Worm (Caenorhabditis elegans) whole organism, midembryonic: Measurements from ENCODE around the gene Y81B9A.4.

Experiments used
- T22C8.4 ChIP-seq: fragments of 200-800 bp; sonication (Bioruptor generic); IDR thresholded peaks from 2 replicates; pipeline ENCODE4 v1.3.6; 2022; ENCODE audit warnings: missing genetic modification characterization, missing compliant biosample characterization
- cog-1 ChIP-seq: sonication (generic microtip); optimal IDR thresholded peaks from 2 replicates; lab custom pipeline; 2016; ENCODE audit warnings: missing genetic modification characterization, missing compliant biosample characterization
- flt-1 ChIP-seq: fragments of 200-800 bp; sonication (Bioruptor generic); IDR thresholded peaks from 2 replicates; pipeline ENCODE4 v1.3.6; 2022; ENCODE audit warnings: missing genetic modification characterization, missing compliant biosample characterization
- klf-2 ChIP-seq: fragments of 200-800 bp; sonication (Bioruptor generic); conservative IDR thresholded peaks from 2 replicates; pipeline ENCODE4 v1.3.6; 2022; ENCODE audit warnings: missing genetic modification reagents, missing genetic modification characterization, missing compliant biosample characterization
- med-1 ChIP-seq: sonication (generic microtip); optimal IDR thresholded peaks from 2 replicates; lab custom pipeline; 2017; ENCODE audit warnings: missing genetic modification characterization, mild to moderate bottlenecking, missing compliant biosample characterization, antibody characterized with exemption, missing genetic modification reagents; ENCODE audit not compliant: insufficient read depth
- ref-1 ChIP-seq: fragments of 200-800 bp; sonication (Bioruptor generic); conservative IDR thresholded peaks from 2 replicates; pipeline ENCODE4 v1.3.6; 2022; ENCODE audit warnings: missing genetic modification reagents, missing genetic modification characterization, missing compliant biosample characterization
- tab-1 ChIP-seq: fragments of 200-800 bp; sonication (Bioruptor generic); IDR thresholded peaks from 2 replicates; pipeline ENCODE4 v1.3.6; 2022; ENCODE audit warnings: missing genetic modification characterization, missing compliant biosample characterization
- ztf-23 ChIP-seq: fragments of 200-800 bp; sonication (Bioruptor generic); IDR thresholded peaks from 2 replicates; pipeline ENCODE4 v1.3.6; 2022; ENCODE audit warnings: missing genetic modification reagents, missing genetic modification characterization, missing compliant biosample characterization
- ztf-29 ChIP-seq: fragments of 200-800 bp; sonication (Bioruptor generic); IDR thresholded peaks from 2 replicates; pipeline ENCODE4 v1.3.6; 2022; ENCODE audit warnings: missing genetic modification reagents, missing genetic modification characterization, missing compliant biosample characterization

Gene Y81B9A.4

DNA sequence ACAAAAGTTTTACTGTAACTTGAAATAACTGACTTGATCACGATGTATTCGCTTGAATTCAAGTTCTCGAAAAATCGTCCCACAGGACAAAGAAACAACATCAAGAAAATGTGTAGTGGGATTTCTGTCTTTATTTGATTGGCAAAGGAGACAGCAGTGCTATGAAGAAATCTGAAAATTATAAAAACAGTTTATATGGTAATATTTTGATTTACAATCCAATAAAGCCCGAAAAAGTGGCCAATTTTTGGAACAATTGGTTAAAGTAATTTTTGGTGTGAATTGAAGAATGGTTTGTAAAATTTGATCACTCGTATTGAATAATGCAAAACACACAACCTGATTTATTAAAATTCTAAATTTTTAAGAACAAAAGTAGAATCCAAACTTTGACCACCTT lies at the start of gene Y81B9A.4:
Gene Y81B9A.4 (minus strand): TSS at position 101 of the 400 bp plus-strand sequence.
- TF ChIP-seq klf-2 (GFP tag; lab: Robert Waterston, UW) (no peak), ref-1 (GFP tag; lab: Robert Waterston, UW) (no peak), flt-1 (no peak), T22C8.4 (GFP tag; lab: Robert Waterston, UW) (no peak), tab-1 (no peak), cog-1 (tag; lab: Kevin White, UChicago) (no peak), med-1 (no peak), ztf-29 (no peak), ztf-23 (GFP tag; lab: Robert Waterston, UW) (no peak)

DNA sequence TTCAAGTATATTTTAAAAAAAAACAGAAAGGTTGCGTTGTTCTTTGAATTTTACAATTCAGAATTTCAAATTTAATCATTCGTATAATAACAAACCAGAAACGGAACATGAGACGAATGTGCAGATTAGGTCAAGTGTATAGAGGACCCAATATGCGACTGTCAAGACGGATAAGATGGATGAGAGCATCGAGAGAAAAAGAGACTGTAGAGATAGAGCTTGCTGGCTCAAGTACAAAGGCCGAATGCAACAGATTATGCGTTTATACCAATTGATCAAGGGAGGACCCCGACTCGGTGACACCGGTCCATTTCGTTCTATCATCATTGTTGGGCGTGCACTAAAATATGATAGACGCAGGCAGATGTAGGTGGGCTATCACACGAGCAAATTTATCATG lies 49.6 kb upstream of the Y81B9A.4 start:
- TF ChIP-seq cog-1 (tag; lab: Kevin White, UChicago) (no peak), med-1 (no peak), flt-1 (no peak), klf-2 (GFP tag; lab: Robert Waterston, UW) (no peak), ztf-29 (no peak), tab-1 (no peak), ztf-23 (GFP tag; lab: Robert Waterston, UW) (no peak), T22C8.4 (GFP tag; lab: Robert Waterston, UW) (no peak), ref-1 (GFP tag; lab: Robert Waterston, UW) (no peak)

DNA sequence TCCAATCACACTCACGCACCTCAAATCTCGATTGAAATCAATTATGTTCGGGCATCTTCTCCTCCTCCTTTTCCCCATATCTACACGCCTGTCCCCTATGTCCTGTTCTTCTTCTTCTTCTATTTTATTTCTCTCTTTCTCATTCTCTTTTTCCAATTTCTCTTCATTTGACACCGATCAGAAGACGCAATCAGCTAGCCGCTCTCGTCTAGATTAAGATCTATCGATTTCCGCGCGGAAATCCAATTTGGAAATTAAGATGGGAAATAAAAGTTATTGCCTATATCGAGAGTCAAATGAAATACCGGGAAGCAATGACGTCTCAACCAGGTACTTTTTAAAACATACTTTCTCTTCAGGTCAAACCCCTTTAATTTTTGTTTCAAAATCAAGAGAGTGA lies 47.7 kb upstream of the Y81B9A.4 start:
- TF ChIP-seq ref-1 (GFP tag; lab: Robert Waterston, UW) (no peak), med-1 (no peak), cog-1 (tag; lab: Kevin White, UChicago) (no peak), tab-1 (no peak), ztf-29 (no peak), ztf-23 (GFP tag; lab: Robert Waterston, UW) (no peak), T22C8.4 (GFP tag; lab: Robert Waterston, UW) (no peak), flt-1 (no peak), klf-2 (GFP tag; lab: Robert Waterston, UW) (no peak)

DNA sequence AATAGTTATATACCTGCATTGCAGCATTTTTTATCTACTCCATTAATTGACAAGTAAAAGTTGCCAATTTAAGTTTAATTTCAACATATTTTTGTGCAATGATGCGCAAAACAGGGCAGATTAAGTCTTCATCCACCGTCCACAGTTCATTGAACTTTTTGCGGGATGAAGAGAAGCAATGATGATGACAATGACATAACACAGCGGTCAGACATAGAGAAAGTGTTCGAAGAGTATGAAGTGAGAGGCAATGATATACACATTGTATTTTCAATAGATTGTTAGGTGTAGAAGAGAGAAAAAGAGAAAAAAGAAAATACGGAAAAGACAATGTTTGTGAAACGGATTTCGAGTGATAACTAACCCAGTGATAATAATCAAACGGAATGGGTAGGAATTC lies 46.2 kb upstream of the Y81B9A.4 start:
- TF ChIP-seq T22C8.4 (GFP tag; lab: Robert Waterston, UW) (no peak), flt-1 (no peak), cog-1 (tag; lab: Kevin White, UChicago) (no peak), ztf-29 (no peak), tab-1 (no peak), klf-2 (GFP tag; lab: Robert Waterston, UW) (no peak), ztf-23 (GFP tag; lab: Robert Waterston, UW) (no peak), med-1 (no peak), ref-1 (GFP tag; lab: Robert Waterston, UW) (no peak)

DNA sequence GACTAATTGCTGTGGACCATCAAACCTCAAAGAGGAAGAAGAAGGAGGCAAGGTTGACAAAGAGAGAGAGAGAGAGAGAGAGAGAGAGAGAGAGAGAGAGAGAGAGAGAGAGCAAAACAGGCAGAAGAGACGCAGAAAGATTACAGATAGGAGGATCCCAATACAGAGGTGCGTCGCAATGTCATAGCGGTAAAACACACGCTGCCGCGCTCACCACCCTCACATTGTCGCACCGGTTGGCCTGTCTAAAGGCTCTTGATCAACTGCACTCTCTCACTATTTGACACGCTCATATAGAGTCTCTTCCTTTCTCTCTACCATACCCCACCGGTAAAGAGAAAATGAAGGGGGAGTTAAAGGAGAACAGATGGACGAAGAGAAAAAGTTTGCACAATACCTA lies 44.5 kb upstream of the Y81B9A.4 start:
- no peak for TF ChIP-seq T22C8.4 (GFP tag; lab: Robert Waterston, UW)
- TF ChIP-seq flt-1 = peak; percentile 73
- TF ChIP-seq ztf-29 = no peak
- TF ChIP-seq cog-1 (tag; lab: Kevin White, UChicago) = peak; percentile 48
- TF ChIP-seq klf-2 (GFP tag; lab: Robert Waterston, UW) = 0 out of 2 replicates have a peak, but pooled peaks have one; percentile 51
- no peak for TF ChIP-seq tab-1
- no peak for TF ChIP-seq med-1
- TF ChIP-seq ref-1 (GFP tag; lab: Robert Waterston, UW) = no peak
- no peak for TF ChIP-seq ztf-23 (GFP tag; lab: Robert Waterston, UW)

DNA sequence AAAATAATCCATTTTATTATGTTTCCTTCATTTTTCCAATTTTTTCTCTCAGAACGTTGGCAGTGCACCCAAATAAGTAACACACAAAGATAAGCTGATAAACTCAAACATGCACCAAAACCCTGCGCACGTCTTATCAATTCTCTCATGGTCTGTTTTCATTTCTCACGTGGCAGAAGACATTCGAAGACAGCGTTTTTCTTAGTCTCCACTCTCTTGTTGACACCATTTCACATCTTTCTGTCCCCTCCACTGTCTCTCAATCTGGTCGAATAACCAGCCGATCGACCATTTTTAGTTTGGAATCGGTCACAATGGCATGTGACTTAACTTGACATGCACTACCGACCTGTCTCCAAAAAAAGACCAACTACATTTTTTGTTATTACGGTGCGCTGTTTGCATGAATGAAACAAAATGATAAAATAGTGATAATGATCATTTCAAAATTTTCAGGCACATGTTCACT lies 33.2 kb upstream of the Y81B9A.4 start, which contains the start of gene C35B8.3:
Gene C35B8.3 (plus strand): TSS at position 51 of the 469 bp plus-strand sequence.
- TF ChIP-seq ztf-29 (no peak), T22C8.4 (GFP tag; lab: Robert Waterston, UW) (no peak), med-1 (no peak), flt-1 (no peak), ztf-23 (GFP tag; lab: Robert Waterston, UW) (no peak), ref-1 (GFP tag; lab: Robert Waterston, UW) (no peak), cog-1 (tag; lab: Kevin White, UChicago) (no peak)

DNA sequence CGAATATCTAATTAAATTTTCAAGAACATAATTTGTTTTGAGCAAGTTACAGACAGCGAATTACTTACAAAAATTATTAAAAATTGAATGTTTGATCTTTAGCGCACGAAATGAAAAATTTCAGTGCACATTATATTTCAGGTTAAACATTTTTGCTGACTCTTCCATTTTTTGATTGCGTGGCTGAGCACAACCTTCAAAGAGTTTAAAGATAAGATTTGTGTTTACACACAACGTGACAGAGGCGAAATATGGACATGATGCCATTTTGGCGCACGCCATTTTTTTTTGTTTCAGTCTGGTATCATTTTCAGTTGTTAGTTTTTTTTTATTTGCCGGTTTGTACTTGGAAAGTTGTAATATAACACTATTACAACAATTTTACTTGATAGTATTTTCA lies 32.0 kb upstream of the Y81B9A.4 start:
- TF ChIP-seq T22C8.4 (GFP tag; lab: Robert Waterston, UW) = no peak

DNA sequence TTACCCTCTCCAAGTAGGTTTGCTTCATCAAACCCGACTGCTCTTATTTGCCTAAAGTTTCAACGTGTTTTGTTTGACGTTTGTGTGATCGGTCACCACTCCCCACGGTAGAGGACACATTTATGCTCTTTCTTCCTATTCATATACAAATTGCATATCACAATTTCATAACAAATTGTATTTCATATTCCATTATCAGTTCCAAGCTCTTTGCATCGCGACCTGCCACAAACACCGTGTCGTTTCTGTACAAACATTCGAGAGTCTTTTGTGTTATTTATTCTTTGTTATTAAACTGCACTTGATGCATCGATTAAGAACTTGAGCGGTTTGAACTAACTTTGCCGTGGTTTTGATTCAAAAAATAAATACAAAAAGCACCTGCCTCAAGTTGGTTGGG lies 29.4 kb upstream of the Y81B9A.4 start:
- TF ChIP-seq ztf-23 (GFP tag; lab: Robert Waterston, UW) = no peak
- no peak for TF ChIP-seq flt-1
- TF ChIP-seq cog-1 (tag; lab: Kevin White, UChicago) = no peak
- TF ChIP-seq ztf-29 = no peak
- TF ChIP-seq med-1 = no peak
- TF ChIP-seq T22C8.4 (GFP tag; lab: Robert Waterston, UW) = no peak
- TF ChIP-seq klf-2 (GFP tag; lab: Robert Waterston, UW) = no peak
- no peak for TF ChIP-seq tab-1
- no peak for TF ChIP-seq ref-1 (GFP tag; lab: Robert Waterston, UW)

DNA sequence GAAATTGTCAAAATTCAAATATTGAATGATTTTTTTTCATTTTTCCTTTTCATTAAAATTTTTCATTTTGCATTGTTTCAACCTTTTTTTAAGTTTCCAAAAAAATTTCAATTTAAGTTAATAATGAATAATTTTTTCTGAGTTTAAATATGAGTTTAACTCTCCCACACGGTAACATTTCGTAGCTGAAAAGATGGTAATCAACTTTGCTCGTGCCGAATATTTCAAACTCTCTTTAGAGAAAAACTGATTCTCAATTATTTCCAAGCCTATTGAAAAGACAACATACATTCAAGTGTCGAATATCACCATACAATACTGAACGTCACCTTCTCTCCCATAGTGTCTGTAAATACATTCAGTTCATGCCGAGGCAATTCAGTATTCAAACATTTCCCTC lies 28.2 kb upstream of the Y81B9A.4 start:
- no peak for TF ChIP-seq tab-1
- no peak for TF ChIP-seq T22C8.4 (GFP tag; lab: Robert Waterston, UW)
- no peak for TF ChIP-seq ref-1 (GFP tag; lab: Robert Waterston, UW)
- TF ChIP-seq med-1 = no peak
- TF ChIP-seq ztf-29 = no peak
- TF ChIP-seq cog-1 (tag; lab: Kevin White, UChicago) = no peak
- no peak for TF ChIP-seq klf-2 (GFP tag; lab: Robert Waterston, UW)
- TF ChIP-seq flt-1 = no peak
- TF ChIP-seq ztf-23 (GFP tag; lab: Robert Waterston, UW) = no peak

DNA sequence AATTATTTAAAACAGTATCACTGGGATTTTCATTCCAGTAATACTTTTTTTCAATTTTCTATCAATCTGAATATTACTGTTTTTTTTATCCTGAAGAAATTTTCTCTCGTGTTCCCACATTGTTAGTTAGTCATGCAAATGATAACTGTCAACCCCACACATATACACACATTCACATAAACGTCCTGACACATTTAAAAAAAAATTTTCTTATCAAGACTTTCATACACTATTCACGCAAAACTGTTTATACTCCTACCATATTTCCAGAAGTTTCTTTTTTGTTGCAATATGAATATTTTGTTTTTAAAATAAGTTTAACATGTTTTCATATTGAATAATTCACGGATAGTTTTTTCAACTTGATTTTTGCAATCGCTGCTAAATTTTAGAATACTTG lies 27.8 kb upstream of the Y81B9A.4 start:
- no peak for TF ChIP-seq ref-1 (GFP tag; lab: Robert Waterston, UW)
- TF ChIP-seq klf-2 (GFP tag; lab: Robert Waterston, UW) = no peak
- no peak for TF ChIP-seq ztf-23 (GFP tag; lab: Robert Waterston, UW)

DNA sequence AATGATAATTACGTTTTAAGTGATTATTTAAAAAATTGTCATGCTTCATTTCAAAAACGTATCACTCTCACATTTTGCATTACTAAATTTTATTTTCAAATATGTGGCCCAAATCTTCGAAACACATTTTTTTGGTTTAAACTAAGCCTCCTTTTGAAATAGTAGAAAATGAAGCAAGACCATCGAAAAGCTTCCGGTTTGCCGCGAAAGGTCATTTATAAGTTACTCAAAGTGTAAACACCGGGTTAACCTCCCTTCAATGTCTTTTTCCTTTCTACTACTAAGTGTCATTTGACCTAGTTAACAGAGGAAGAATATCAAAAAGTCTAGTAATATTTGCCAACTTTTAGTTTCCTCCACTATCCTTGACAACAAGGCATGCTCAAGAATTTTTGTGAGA lies 26.0 kb upstream of the Y81B9A.4 start:
- TF ChIP-seq cog-1 (tag; lab: Kevin White, UChicago) = no peak
- no peak for TF ChIP-seq ref-1 (GFP tag; lab: Robert Waterston, UW)
- no peak for TF ChIP-seq klf-2 (GFP tag; lab: Robert Waterston, UW)
- no peak for TF ChIP-seq T22C8.4 (GFP tag; lab: Robert Waterston, UW)
- no peak for TF ChIP-seq ztf-23 (GFP tag; lab: Robert Waterston, UW)
- TF ChIP-seq flt-1 = no peak
- no peak for TF ChIP-seq med-1
- no peak for TF ChIP-seq tab-1
- TF ChIP-seq ztf-29 = no peak
